Worm (Caenorhabditis elegans): ENCODE measurements around the gene C06A8.6.
A peak's percentile ranks its signal among the peaks of the same experiment; 100 is the strongest.

Gene C06A8.6

DNA sequence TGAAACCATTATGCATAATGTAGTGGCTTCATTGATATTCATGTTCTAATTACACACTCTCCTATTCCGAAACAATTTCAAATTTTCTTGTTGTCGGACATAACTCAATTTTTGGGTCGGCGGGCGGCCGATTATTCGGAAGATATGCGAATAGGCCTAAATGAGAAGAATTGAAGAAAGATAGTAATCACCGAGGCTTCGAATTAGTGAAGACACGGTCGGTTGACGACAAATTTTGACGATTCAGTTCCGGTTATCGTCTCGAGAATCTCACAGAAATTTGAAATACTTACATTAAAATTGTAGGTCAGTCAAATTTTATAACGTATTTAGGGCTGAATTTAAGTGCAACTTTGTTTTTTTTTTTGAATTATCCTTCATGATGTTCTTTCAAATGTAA is 30.9 kb downstream of the C06A8.6 start:
- no peak for TF ChIP-seq ces-1 (GFP tag; optimal IDR thresholded peaks at IDR 0.05)

DNA sequence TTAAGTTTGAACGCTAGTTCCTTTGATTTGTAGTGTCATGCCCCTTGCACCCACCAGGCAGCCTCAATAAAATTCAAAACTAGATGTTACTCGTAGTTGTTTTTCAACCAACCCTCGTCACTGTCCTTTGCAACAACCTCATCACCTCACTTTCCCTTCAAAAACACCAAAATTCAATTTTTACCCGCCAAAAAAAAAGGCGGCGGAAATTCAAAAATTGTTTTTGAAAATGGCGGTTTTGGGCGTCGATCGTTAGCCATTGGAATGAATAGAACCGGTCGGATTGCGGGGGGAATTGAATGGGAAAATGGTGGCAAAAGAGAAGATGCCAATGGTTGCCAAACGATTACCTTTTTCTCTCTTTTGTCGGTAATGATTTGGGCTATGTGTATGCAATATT is 33.8 kb downstream of the C06A8.6 start:
- TF ChIP-seq lin-15B (tag; optimal IDR thresholded peaks at IDR 0.05) (no peak), snpc-4 (tag; optimal IDR thresholded peaks at IDR 0.05) (no peak), F49E8.2 (tag; optimal IDR thresholded peaks at IDR 0.05; ENCODE audit: borderline replicate concordance) (no peak), zip-2 (tag; optimal IDR thresholded peaks at IDR 0.05) (no peak), ceh-32 (tag; optimal IDR thresholded peaks at IDR 0.05; ENCODE audit: poor library complexity) (no peak), D1046.2 (GFP tag; IDR thresholded peaks at IDR 0.05) (no peak), lin-39 (tag; optimal IDR thresholded peaks at IDR 0.05) (no peak), saeg-2 (GFP tag; IDR thresholded peaks at IDR 0.05) (no peak), dmd-9 (GFP tag; IDR thresholded peaks at IDR 0.05) (no peak), ceh-28 (tag; optimal IDR thresholded peaks at IDR 0.05) (no peak), lir-3 (tag; optimal IDR thresholded peaks at IDR 0.05) (no peak)

DNA sequence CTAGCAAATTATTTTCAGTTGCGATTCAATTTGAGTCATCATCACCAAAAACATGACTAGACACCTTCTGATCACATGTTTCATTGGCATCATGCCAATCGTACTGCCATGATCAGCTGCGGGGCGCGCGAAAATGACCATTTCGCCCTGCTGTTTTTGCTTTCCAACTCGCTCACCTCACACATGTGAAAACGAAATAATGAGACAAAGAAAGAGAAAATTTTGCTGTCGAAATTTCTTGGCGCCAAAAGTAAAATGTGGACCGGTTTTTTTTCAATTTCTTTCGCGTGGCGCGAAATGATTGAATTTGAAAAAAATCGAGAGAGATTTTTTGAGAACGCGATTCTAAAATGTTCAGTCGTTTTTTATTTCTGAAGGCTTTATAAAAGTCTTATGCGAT is 34.6 kb downstream of the C06A8.6 start:
- TF ChIP-seq dpl-1 (GFP tag; optimal IDR thresholded peaks at IDR 0.05): peak; percentile 67
- no peak for TF ChIP-seq ztf-11 (tag; optimal IDR thresholded peaks at IDR 0.05)
- TF ChIP-seq T20F7.1 (GFP tag; optimal IDR thresholded peaks at IDR 0.05): no peak
- no peak for TF ChIP-seq vab-7 (GFP tag; IDR thresholded peaks at IDR 0.05)
- peak; percentile 45; the same call in 1 of the 2 replicates for TF ChIP-seq dmd-6 (GFP tag; IDR thresholded peaks at IDR 0.05)
- TF ChIP-seq dmd-8 (GFP tag; IDR thresholded peaks at IDR 0.05): no peak
- TF ChIP-seq lin-39 (tag; optimal IDR thresholded peaks at IDR 0.05): no peak
- TF ChIP-seq nhr-42 (GFP tag; IDR thresholded peaks at IDR 0.05): no peak
- peak; percentile 9 for TF ChIP-seq hlh-11 (tag; optimal IDR thresholded peaks at IDR 0.05)
- TF ChIP-seq ztf-7 (tag; optimal IDR thresholded peaks at IDR 0.05): no peak
- TF ChIP-seq ceh-82 (tag; optimal IDR thresholded peaks at IDR 0.05): no peak
- TF ChIP-seq arid-1 (GFP tag; conservative IDR thresholded peaks at IDR 0.05): no peak
- no peak for TF ChIP-seq tra-1 (GFP tag; IDR thresholded peaks at IDR 0.05)
- TF ChIP-seq php-3 (GFP tag; IDR thresholded peaks at IDR 0.05): no peak
- TF ChIP-seq mxl-3 (GFP tag; optimal IDR thresholded peaks at IDR 0.05): peak; percentile 11
- TF ChIP-seq Y105C5A.15 (GFP tag; IDR thresholded peaks at IDR 0.05): no peak
- TF ChIP-seq duxl-1 (tag; optimal IDR thresholded peaks at IDR 0.05; ENCODE audit: poor library complexity): no peak
- no peak for TF ChIP-seq daf-12 (tag; optimal IDR thresholded peaks at IDR 0.05)
- TF ChIP-seq gei-8 (GFP tag; optimal IDR thresholded peaks at IDR 0.05): no peak
- no peak for TF ChIP-seq daf-19 (GFP tag; conservative IDR thresholded peaks at IDR 0.05)
- no peak for TF ChIP-seq unc-62 (GFP tag; optimal IDR thresholded peaks at IDR 0.05 in 1 of 2)
- no peak for TF ChIP-seq unc-62 (tag; optimal IDR thresholded peaks at IDR 0.05)
- no peak for TF ChIP-seq attf-4 (tag; optimal IDR thresholded peaks at IDR 0.05)
- no peak for TF ChIP-seq D1046.2 (GFP tag; IDR thresholded peaks at IDR 0.05)
- TF ChIP-seq ceh-44 (GFP tag; IDR thresholded peaks at IDR 0.05): no peak
- no peak for TF ChIP-seq F37D6.2 (tag; optimal IDR thresholded peaks at IDR 0.05)
- no peak for TF ChIP-seq madf-5 (GFP tag; IDR thresholded peaks at IDR 0.05)
- no peak for TF ChIP-seq lir-3 (tag; optimal IDR thresholded peaks at IDR 0.05)
- no peak for TF ChIP-seq hif-1 (tag; optimal IDR thresholded peaks at IDR 0.05)
- TF ChIP-seq ama-1 (optimal IDR thresholded peaks at IDR 0.05): no peak
- peak; percentile 70 for TF ChIP-seq hlh-30 (tag; optimal IDR thresholded peaks at IDR 0.05; ENCODE audit: insufficient read depth)
- no peak for TF ChIP-seq aha-1 (tag)
- TF ChIP-seq lim-7 (GFP tag; IDR thresholded peaks at IDR 0.05): no peak

Data from whole organism, L4 larva.